Fruit fly (Drosophila melanogaster) whole organism, wandering third instar larva: Measurements from ENCODE around the gene CG17440.

ENCODE experiments used
- CG32264 ChIP-seq: fragments of 200-800 bp; sonication (Bioruptor generic); optimal IDR thresholded peaks from 2 replicates; lab custom pipeline; 2016; ENCODE audit warnings: missing biosample characterization, missing genetic modification characterization
- Dfd ChIP-seq: fragments of >200 bp; optimal IDR thresholded peaks from 2 replicates; lab custom pipeline; 2017; ENCODE audit warnings: missing biosample characterization, missing genetic modification characterization
- Rel ChIP-seq, 2 experiments: fragments of 200-800 bp; sonication (Bioruptor generic) in 1 of 2; optimal IDR thresholded peaks; 2 replicates in 1 of 2; 3 replicates in 1 of 2; lab custom pipeline; 2016 to 2019; ENCODE audit warnings: mild to moderate bottlenecking in 2 of 2, missing biosample characterization in 2 of 2, missing genetic modification characterization in 2 of 2, moderate library complexity in 1 of 2
- lola ChIP-seq: fragments of >200 bp; optimal IDR thresholded peaks from 2 replicates; lab custom pipeline; 2017; ENCODE audit warnings: missing biosample characterization, missing genetic modification characterization
- pan ChIP-seq: fragments of >200 bp; optimal IDR thresholded peaks from 2 replicates; lab custom pipeline; 2017
- psq ChIP-seq: fragments of 200-800 bp; sonication (Bioruptor generic); optimal IDR thresholded peaks from 3 replicates; lab custom pipeline; 2017; ENCODE audit warnings: missing biosample characterization, mild to moderate bottlenecking, missing genetic modification characterization, moderate library complexity

dm6 chrX:9266082-9266481 is 3.6 kb downstream of the CG17440 start:
- TF ChIP-seq CG32264 (GFP tag; lab: Kevin White, UChicago) (no peak), psq (GFP tag; lab: Kevin White, UChicago) (no peak), lola (GFP tag; lab: Kevin White, UChicago) (no peak), Dfd (no peak), pan (lab: Kevin White, UChicago) (no peak), Rel (GFP tag; optimal IDR thresholded peaks at IDR 0.05; lab: Kevin White, UChicago) (no peak), Rel (tag; optimal IDR thresholded peaks at IDR 0.05; lab: Kevin White, UChicago) (no peak)
